Fruit fly (Drosophila melanogaster): Measurements from ENCODE around the gene woc.

The woc gene

DNA sequence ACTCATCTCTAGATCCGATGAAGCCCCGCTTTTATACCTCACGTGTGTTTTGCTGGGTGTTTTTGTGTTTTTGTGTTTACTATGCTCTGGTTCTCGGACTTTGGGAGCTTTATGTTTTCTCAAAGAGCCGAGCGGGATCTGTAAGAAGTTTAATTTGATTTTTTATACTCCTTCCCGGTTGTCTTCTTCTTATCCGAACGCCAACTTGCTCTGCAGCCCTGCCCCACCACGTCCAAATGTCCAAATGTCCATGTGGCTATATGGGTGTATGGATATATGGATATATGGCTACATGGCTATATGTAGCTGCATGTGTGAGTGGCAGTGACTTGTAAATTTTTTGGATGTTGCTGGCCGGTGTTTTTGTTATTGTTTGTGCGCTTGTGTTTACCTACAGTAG is 45.0 kb downstream of the woc start:
- no peak for TF ChIP-seq CG6163 (GFP tag; IDR thresholded peaks at IDR 0.05)
- TF ChIP-seq ss (GFP tag; optimal IDR thresholded peaks at IDR 0.05), result peak in 1 of 2 experiments; percentile 25
- no peak for TF ChIP-seq CG11762 (GFP tag; optimal IDR thresholded peaks at IDR 0.05; ENCODE audit: insufficient read depth)
- no peak for TF ChIP-seq Hr38 (GFP tag; optimal IDR thresholded peaks at IDR 0.05)
- TF ChIP-seq CG6854 (GFP tag; optimal IDR thresholded peaks at IDR 0.05), result peak; percentile 70
- TF ChIP-seq dsx (GFP tag; optimal IDR thresholded peaks at IDR 0.05; ENCODE audit: poor library complexity, severe bottlenecking), result peak; percentile 4

DNA sequence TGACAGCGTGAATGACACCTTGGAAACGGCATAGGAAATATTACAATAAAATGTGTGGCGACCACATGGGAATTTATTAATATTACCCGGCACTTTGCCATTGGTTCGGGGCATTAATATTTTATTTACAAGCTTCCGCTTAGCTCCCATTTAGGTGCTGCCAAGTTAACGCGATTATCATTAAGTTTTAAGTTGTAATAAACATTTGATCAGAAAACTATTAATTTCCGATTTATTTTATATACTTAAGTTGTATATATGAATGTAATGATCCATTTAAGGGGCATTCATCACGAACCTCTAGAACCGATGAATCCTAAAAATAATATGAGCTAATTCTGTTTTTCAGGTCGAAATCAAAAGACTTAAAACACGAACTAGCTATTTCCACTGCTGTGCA is 45.6 kb downstream of the woc start:
- TF ChIP-seq cyc (GFP tag; optimal IDR thresholded peaks at IDR 0.05), result no peak
- TF ChIP-seq CG11762 (GFP tag; optimal IDR thresholded peaks at IDR 0.05; ENCODE audit: insufficient read depth), result no peak
- TF ChIP-seq CG7368 (GFP tag; optimal IDR thresholded peaks at IDR 0.05), result no peak
- no peak for TF ChIP-seq eg (GFP tag; IDR thresholded peaks at IDR 0.05)
- no peak for TF ChIP-seq net (GFP tag; optimal IDR thresholded peaks at IDR 0.05)
- TF ChIP-seq CG4318 (GFP tag; optimal IDR thresholded peaks at IDR 0.05), result no peak
- no peak for TF ChIP-seq fd59A (GFP tag; optimal IDR thresholded peaks at IDR 0.05)
- no peak for TF ChIP-seq OdsH (GFP tag; optimal IDR thresholded peaks at IDR 0.05)
- no peak for TF ChIP-seq salr (GFP tag; optimal IDR thresholded peaks at IDR 0.05)
- TF ChIP-seq lz (GFP tag; optimal IDR thresholded peaks at IDR 0.05), result peak; percentile 8
- TF ChIP-seq topi (GFP tag; optimal IDR thresholded peaks at IDR 0.05), result no peak
- no peak for TF ChIP-seq CG8319 (GFP tag; optimal IDR thresholded peaks at IDR 0.05)
- TF ChIP-seq CG8119 (GFP tag; IDR thresholded peaks at IDR 0.05), result no peak
- TF ChIP-seq dsx (GFP tag; optimal IDR thresholded peaks at IDR 0.05; ENCODE audit: poor library complexity, severe bottlenecking), result no peak
- no peak for TF ChIP-seq esn (GFP tag; optimal IDR thresholded peaks at IDR 0.05)
- no peak for TF ChIP-seq Sox102F (GFP tag; optimal IDR thresholded peaks at IDR 0.05)
- peak; percentile 55 for TF ChIP-seq Eip78C (GFP tag)
- TF ChIP-seq CG10631 (GFP tag; optimal IDR thresholded peaks at IDR 0.05), result peak; percentile 8
- TF ChIP-seq Blimp-1 (GFP tag; optimal IDR thresholded peaks at IDR 0.05), result no peak
- no peak for TF ChIP-seq CG8632 (GFP tag; optimal IDR thresholded peaks at IDR 0.05)
- no peak for TF ChIP-seq CG6854 (GFP tag; optimal IDR thresholded peaks at IDR 0.05)
- peak; percentile 45 for TF ChIP-seq svp (GFP tag)
- no peak for TF ChIP-seq Hr39 (GFP tag; optimal IDR thresholded peaks at IDR 0.05)
- TF ChIP-seq dac (GFP tag; optimal IDR thresholded peaks at IDR 0.05), result no peak
- TF ChIP-seq Ets96B (tag; optimal IDR thresholded peaks at IDR 0.05), result no peak
- TF ChIP-seq Eip93F (GFP tag; optimal IDR thresholded peaks at IDR 0.05), result no peak
- TF ChIP-seq CG11294 (GFP tag; IDR thresholded peaks at IDR 0.05), result no peak
- TF ChIP-seq CG6808 (GFP tag; optimal IDR thresholded peaks at IDR 0.05), result no peak
- TF ChIP-seq CG6792 (GFP tag; optimal IDR thresholded peaks at IDR 0.05), result no peak
- TF ChIP-seq CG3032 (tag; optimal IDR thresholded peaks at IDR 0.05), result no peak
- TF ChIP-seq CG31627 (GFP tag; optimal IDR thresholded peaks at IDR 0.05), result no peak
- TF ChIP-seq Hr4 (GFP tag; optimal IDR thresholded peaks at IDR 0.05), result no peak

dm6 chr3R:27217465-27218059 is 46.3 kb downstream of the woc start:
- TF ChIP-seq CG6854 (GFP tag; optimal IDR thresholded peaks at IDR 0.05), result peak; percentile 40
- TF ChIP-seq CG8119 (GFP tag; IDR thresholded peaks at IDR 0.05), result peak; percentile 73
- TF ChIP-seq CG6163 (GFP tag; IDR thresholded peaks at IDR 0.05), result peak; percentile 36; the same call in 2 of the 3 replicates
- TF ChIP-seq topi (GFP tag; optimal IDR thresholded peaks at IDR 0.05), result peak; percentile 71
- 0 out of 3 replicates have a peak, but pooled peaks have one; percentile 22 for TF ChIP-seq eg (GFP tag; IDR thresholded peaks at IDR 0.05)
- TF ChIP-seq CG1621 (tag; optimal IDR thresholded peaks at IDR 0.05), result no peak
- peak; percentile 48 for TF ChIP-seq cyc (GFP tag; optimal IDR thresholded peaks at IDR 0.05)
- TF ChIP-seq achi (GFP tag; optimal IDR thresholded peaks at IDR 0.05), result peak; percentile 74
- peak; percentile 64 for TF ChIP-seq Eip93F (GFP tag; optimal IDR thresholded peaks at IDR 0.05)
- no peak for TF ChIP-seq dac (GFP tag; optimal IDR thresholded peaks at IDR 0.05)
- TF ChIP-seq CG8319 (GFP tag; optimal IDR thresholded peaks at IDR 0.05), result no peak
- peak; percentile 26 for TF ChIP-seq vri (GFP tag; optimal IDR thresholded peaks at IDR 0.05)
- TF ChIP-seq Smox (GFP tag; optimal IDR thresholded peaks at IDR 0.05), result peak; percentile 73
- peak; percentile 74 for TF ChIP-seq CG34406 (GFP tag; optimal IDR thresholded peaks at IDR 0.05)
- peak; percentile 76 for TF ChIP-seq CG10631 (GFP tag; optimal IDR thresholded peaks at IDR 0.05)
- peak; percentile 65 for TF ChIP-seq CG8632 (GFP tag; optimal IDR thresholded peaks at IDR 0.05)
- TF ChIP-seq CG3919 (GFP tag; optimal IDR thresholded peaks at IDR 0.05), result peak; percentile 77
- TF ChIP-seq Sox102F (GFP tag; optimal IDR thresholded peaks at IDR 0.05), result peak; percentile 54
- TF ChIP-seq CG11294 (GFP tag; IDR thresholded peaks at IDR 0.05), result peak; percentile 27; the same call in 1 of the 2 replicates
- peak; percentile 48 for TF ChIP-seq Lpt (GFP tag; optimal IDR thresholded peaks at IDR 0.05)
- TF ChIP-seq Met (GFP tag; optimal IDR thresholded peaks at IDR 0.05), result peak; percentile 78
- peak; percentile 76 for TF ChIP-seq CG15336 (GFP tag; IDR thresholded peaks at IDR 0.05)
- TF ChIP-seq CG6276 (GFP tag; optimal IDR thresholded peaks at IDR 0.05), result peak; percentile 17
- peak; percentile 63 for TF ChIP-seq CG11762 (GFP tag; optimal IDR thresholded peaks at IDR 0.05; ENCODE audit: insufficient read depth)
- peak; percentile 21 for TF ChIP-seq Sox15 (GFP tag; optimal IDR thresholded peaks at IDR 0.05)
- TF ChIP-seq dsx (GFP tag; optimal IDR thresholded peaks at IDR 0.05; ENCODE audit: poor library complexity, severe bottlenecking), result peak; percentile 64
